Worm (Caenorhabditis elegans) whole organism, L2 larva: ENCODE results near the gene spe-19.

Experiments used
- C34F6.9 ChIP-seq: fragments of 150-350 bp; optimal IDR thresholded peaks from 2 replicates; lab custom pipeline; 2014; ENCODE audit warnings: missing biosample characterization, missing genetic modification characterization
- F13H6.1 ChIP-seq: sonication (generic microtip); optimal IDR thresholded peaks from 2 replicates; lab custom pipeline; 2016; ENCODE audit warnings: missing genetic modification characterization, missing compliant biosample characterization
- Y55F3AM.14 ChIP-seq: fragments of 200-800 bp; sonication (Bioruptor generic); optimal IDR thresholded peaks from 2 replicates; lab custom pipeline; 2018; ENCODE audit warnings: mild to moderate bottlenecking, missing genetic modification characterization, missing compliant biosample characterization
- ZK546.5 ChIP-seq: sonication (generic microtip); optimal IDR thresholded peaks from 2 replicates; lab custom pipeline; 2017; ENCODE audit warnings: missing biosample characterization, missing genetic modification characterization
- alr-1 ChIP-seq: fragments of 150-350 bp; optimal IDR thresholded peaks from 2 replicates; lab custom pipeline; 2014; ENCODE audit warnings: missing biosample characterization, missing genetic modification characterization
- aly-2 ChIP-seq: fragments of 150-350 bp; optimal IDR thresholded peaks from 2 replicates; lab custom pipeline; 2014; ENCODE audit warnings: missing biosample characterization, missing genetic modification characterization
- ama-1 ChIP-seq: fragments of 150-350 bp; optimal IDR thresholded peaks from 2 replicates; lab custom pipeline; 2018; ENCODE audit warnings: inconsistent platforms
- blmp-1 ChIP-seq: sonication (generic microtip); optimal IDR thresholded peaks from 2 replicates; lab custom pipeline; 2017; ENCODE audit warnings: missing genetic modification characterization, mild to moderate bottlenecking, missing compliant biosample characterization, antibody characterized with exemption, moderate library complexity; ENCODE audit not compliant: insufficient read depth
- ceh-16 ChIP-seq: fragments of 150-350 bp; optimal IDR thresholded peaks from 2 replicates; lab custom pipeline; 2014; ENCODE audit warnings: missing biosample characterization, missing genetic modification characterization
- ceh-82 ChIP-seq: fragments of 150-350 bp; optimal IDR thresholded peaks from 2 replicates; lab custom pipeline; 2014; ENCODE audit warnings: missing biosample characterization, missing genetic modification characterization
- crh-2 ChIP-seq: sonication (generic microtip); optimal IDR thresholded peaks from 2 replicates; lab custom pipeline; 2017; ENCODE audit warnings: missing biosample characterization, missing genetic modification characterization
- dmd-4 ChIP-seq: sonication (generic microtip); optimal IDR thresholded peaks from 2 replicates; lab custom pipeline; 2017; ENCODE audit warnings: missing biosample characterization, missing genetic modification characterization
- fos-1 ChIP-seq: fragments of 150-350 bp; optimal IDR thresholded peaks from 2 replicates; lab custom pipeline; 2014; ENCODE audit warnings: missing biosample characterization, missing genetic modification characterization
- gmeb-1 ChIP-seq: fragments of 150-350 bp; optimal IDR thresholded peaks from 2 replicates; lab custom pipeline; 2014; ENCODE audit warnings: missing biosample characterization, missing genetic modification characterization
- lin-11 ChIP-seq: fragments of 150-350 bp; sonication (generic microtip); optimal IDR thresholded peaks from 2 replicates; lab custom pipeline; 2014; ENCODE audit warnings: missing biosample characterization, missing genetic modification characterization, inconsistent platforms, mixed read lengths
- lin-13 ChIP-seq: fragments of 150-350 bp; optimal IDR thresholded peaks from 2 replicates; lab custom pipeline; 2014; ENCODE audit warnings: missing biosample characterization, missing genetic modification reagents, missing genetic modification characterization
- lin-39 ChIP-seq: fragments of 150-350 bp; optimal IDR thresholded peaks from 2 replicates; lab custom pipeline; 2014; ENCODE audit warnings: missing biosample characterization, missing genetic modification reagents, missing genetic modification characterization
- lsy-2 ChIP-seq, 2 experiments: fragments of 150-350 bp in 1 of 2; sonication (generic microtip) in 1 of 2; optimal IDR thresholded peaks; 2 replicates each; lab custom pipeline; 2014 to 2017; ENCODE audit warnings: missing biosample characterization in 2 of 2, missing genetic modification characterization in 2 of 2
- mab-5 ChIP-seq: fragments of 150-350 bp; optimal IDR thresholded peaks from 2 replicates; lab custom pipeline; 2014; ENCODE audit warnings: missing biosample characterization, missing genetic modification characterization
- mbf-1 ChIP-seq: sonication (generic microtip); optimal IDR thresholded peaks from 2 replicates; lab custom pipeline; 2017; ENCODE audit warnings: missing biosample characterization, missing genetic modification characterization
- nhr-10 ChIP-seq: sonication (generic microtip); optimal IDR thresholded peaks from 2 replicates; lab custom pipeline; 2017; ENCODE audit warnings: missing biosample characterization, missing genetic modification characterization
- nhr-11 ChIP-seq: fragments of 150-350 bp; optimal IDR thresholded peaks from 2 replicates; lab custom pipeline; 2014; ENCODE audit warnings: missing biosample characterization, missing genetic modification characterization
- nhr-12 ChIP-seq: fragments of 150-350 bp; optimal IDR thresholded peaks from 2 replicates; lab custom pipeline; 2014; ENCODE audit warnings: missing biosample characterization, missing genetic modification characterization
- nhr-129 ChIP-seq: fragments of 150-350 bp; optimal IDR thresholded peaks from 2 replicates; lab custom pipeline; 2014; ENCODE audit warnings: missing biosample characterization, missing genetic modification characterization
- nhr-23 ChIP-seq: fragments of 150-350 bp; optimal IDR thresholded peaks from 2 replicates; lab custom pipeline; 2014; ENCODE audit warnings: missing biosample characterization, missing genetic modification reagents, missing genetic modification characterization
- nhr-237 ChIP-seq: fragments of 150-350 bp; optimal IDR thresholded peaks from 2 replicates; lab custom pipeline; 2014; ENCODE audit warnings: missing biosample characterization, missing genetic modification characterization
- nhr-25 ChIP-seq: fragments of 150-350 bp; sonication (generic microtip); optimal IDR thresholded peaks from 3 replicates; lab custom pipeline; 2014; ENCODE audit warnings: missing biosample characterization, missing genetic modification characterization
- nhr-6 ChIP-seq: fragments of 150-350 bp; optimal IDR thresholded peaks from 2 replicates; lab custom pipeline; 2014; ENCODE audit warnings: missing biosample characterization, missing genetic modification characterization
- nhr-77 ChIP-seq: fragments of 150-350 bp; optimal IDR thresholded peaks from 2 replicates; lab custom pipeline; 2014; ENCODE audit warnings: missing biosample characterization, missing genetic modification characterization
- peb-1 ChIP-seq: fragments of 150-350 bp; optimal IDR thresholded peaks from 2 replicates; lab custom pipeline; 2014; ENCODE audit warnings: missing biosample characterization, missing genetic modification characterization
- sem-4 ChIP-seq: fragments of 150-350 bp; optimal IDR thresholded peaks from 2 replicates; lab custom pipeline; 2014; ENCODE audit warnings: missing biosample characterization, missing genetic modification reagents, missing genetic modification characterization
- skn-1 ChIP-seq: sonication (generic microtip); optimal IDR thresholded peaks from 2 replicates; lab custom pipeline; 2017; ENCODE audit warnings: missing biosample characterization, missing genetic modification characterization
- sma-3 ChIP-seq: sonication (generic microtip); optimal IDR thresholded peaks from 2 replicates; lab custom pipeline; 2016; ENCODE audit warnings: missing genetic modification reagents, missing genetic modification characterization, missing compliant biosample characterization
- sma-9 ChIP-seq, 2 experiments: fragments of 150-350 bp in 1 of 2; sonication (generic microtip) in 1 of 2; optimal IDR thresholded peaks; 2 replicates each; lab custom pipeline; 2014 to 2016; ENCODE audit warnings: missing genetic modification characterization in 2 of 2, mild to moderate bottlenecking in 1 of 2, missing biosample characterization in 1 of 2, missing compliant biosample characterization in 1 of 2, missing genetic modification reagents in 1 of 2, moderate library complexity in 1 of 2
- snpc-4 ChIP-seq: fragments of 150-350 bp; optimal IDR thresholded peaks from 2 replicates; lab custom pipeline; 2014; ENCODE audit warnings: missing biosample characterization, missing genetic modification characterization
- unc-55 ChIP-seq: fragments of 150-350 bp; sonication (generic microtip); optimal IDR thresholded peaks from 3 replicates; lab custom pipeline; 2014; ENCODE audit warnings: missing biosample characterization, missing genetic modification reagents, missing genetic modification characterization
- unc-62 ChIP-seq: fragments of 150-350 bp; optimal IDR thresholded peaks from 2 replicates; lab custom pipeline; 2014; ENCODE audit warnings: missing biosample characterization, missing genetic modification reagents, missing genetic modification characterization
- zag-1 ChIP-seq: fragments of 150-350 bp; optimal IDR thresholded peaks from 2 replicates; lab custom pipeline; 2014; ENCODE audit warnings: missing biosample characterization, missing genetic modification characterization
- ztf-1 ChIP-seq: fragments of 200-800 bp; sonication (Bioruptor generic); conservative IDR thresholded peaks from 2 replicates; pipeline ENCODE4 v1.3.6; 2022; ENCODE audit warnings: missing genetic modification characterization, missing compliant biosample characterization
- ztf-4 ChIP-seq: fragments of 150-350 bp; optimal IDR thresholded peaks from 2 replicates; lab custom pipeline; 2014; ENCODE audit warnings: missing biosample characterization, missing genetic modification characterization

spe-19 gene

ce11 chrV:20074345-20074744 lies 27.1 kb upstream of the spe-19 start:
- peak; percentile 27 for TF ChIP-seq gmeb-1 (tag; lab: Kevin White, UChicago)
- peak; percentile 16 for TF ChIP-seq fos-1 (tag; lab: Kevin White, UChicago)
- TF ChIP-seq ceh-16 (tag; lab: Kevin White, UChicago): no peak
- TF ChIP-seq, all 48 proteins: peak for 2

ce11 chrV:20068389-20068788 lies 21.2 kb upstream of the spe-19 start:
- TF ChIP-seq F13H6.1 (tag; lab: Kevin White, UChicago): peak; percentile 19
- no peak for TF ChIP-seq alr-1 (tag; lab: Kevin White, UChicago)
- TF ChIP-seq nhr-6 (tag; lab: Kevin White, UChicago): no peak
- no peak for TF ChIP-seq ZK546.5 (tag; lab: Kevin White, UChicago)
- no peak for TF ChIP-seq lin-13 (GFP tag; lab: Kevin White, UChicago)
- TF ChIP-seq aly-2 (tag; lab: Kevin White, UChicago): no peak
- no peak for TF ChIP-seq nhr-237
- peak; percentile 39 to 58 for TF ChIP-seq lsy-2 (tag; optimal IDR thresholded peaks at IDR 0.05; lab: Kevin White, UChicago)
- TF ChIP-seq ama-1: no peak
- TF ChIP-seq ceh-82 (tag; lab: Kevin White, UChicago): no peak
- peak; percentile 33 for TF ChIP-seq nhr-129 (tag; lab: Kevin White, UChicago)

DNA sequence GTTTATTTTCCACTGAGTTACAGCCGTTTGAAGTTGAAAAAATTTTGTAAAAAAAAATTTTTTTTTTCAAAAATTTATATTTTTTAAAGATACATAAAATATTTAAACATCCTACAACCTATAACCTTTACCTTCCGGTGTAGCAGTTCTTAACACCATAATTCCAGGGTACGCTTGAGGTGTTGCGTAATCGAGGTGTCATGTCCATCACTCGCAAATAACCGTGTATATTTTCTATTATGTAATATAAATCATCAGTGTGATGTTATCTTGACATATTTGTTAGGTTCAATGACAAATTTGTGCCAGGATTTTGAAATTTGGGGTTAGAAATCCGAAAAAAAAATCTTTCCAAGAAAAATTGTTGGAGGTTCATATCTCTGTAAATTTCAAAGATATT lies 19.9 kb upstream of the spe-19 start:
- TF ChIP-seq aly-2 (tag; lab: Kevin White, UChicago) (no peak), sma-9 (GFP tag; optimal IDR thresholded peaks at IDR 0.05; lab: Kevin White, UChicago) (no peak), sma-9 (tag; optimal IDR thresholded peaks at IDR 0.05; lab: Kevin White, UChicago) (no peak), lin-11 (tag; lab: Kevin White, UChicago) (no peak), skn-1 (no peak), ztf-4 (tag; lab: Kevin White, UChicago) (no peak), fos-1 (tag; lab: Kevin White, UChicago) (no peak), unc-62 (GFP tag; lab: Kevin White, UChicago) (no peak), mbf-1 (tag; lab: Kevin White, UChicago) (no peak), unc-55 (GFP tag; lab: Kevin White, UChicago) (no peak), sma-3 (GFP tag; lab: Kevin White, UChicago) (no peak), ceh-16 (tag; lab: Kevin White, UChicago) (no peak), dmd-4 (tag; lab: Kevin White, UChicago) (no peak), nhr-25 (tag; lab: Kevin White, UChicago) (no peak), F13H6.1 (tag; lab: Kevin White, UChicago) (no peak), alr-1 (tag; lab: Kevin White, UChicago) (no peak), peb-1 (tag; lab: Kevin White, UChicago) (no peak), snpc-4 (tag; lab: Kevin White, UChicago) (no peak), zag-1 (tag; lab: Kevin White, UChicago) (no peak), nhr-11 (tag; lab: Kevin White, UChicago) (no peak), blmp-1 (tag; lab: Kevin White, UChicago) (no peak)

ce11 chrV:20065096-20065495 lies 17.9 kb upstream of the spe-19 start:
- no peak for TF ChIP-seq zag-1 (tag; lab: Kevin White, UChicago)
- TF ChIP-seq sma-9 (GFP tag; optimal IDR thresholded peaks at IDR 0.05; lab: Kevin White, UChicago): no peak
- no peak for TF ChIP-seq sma-9 (tag; optimal IDR thresholded peaks at IDR 0.05; lab: Kevin White, UChicago)
- TF ChIP-seq nhr-10: no peak

DNA sequence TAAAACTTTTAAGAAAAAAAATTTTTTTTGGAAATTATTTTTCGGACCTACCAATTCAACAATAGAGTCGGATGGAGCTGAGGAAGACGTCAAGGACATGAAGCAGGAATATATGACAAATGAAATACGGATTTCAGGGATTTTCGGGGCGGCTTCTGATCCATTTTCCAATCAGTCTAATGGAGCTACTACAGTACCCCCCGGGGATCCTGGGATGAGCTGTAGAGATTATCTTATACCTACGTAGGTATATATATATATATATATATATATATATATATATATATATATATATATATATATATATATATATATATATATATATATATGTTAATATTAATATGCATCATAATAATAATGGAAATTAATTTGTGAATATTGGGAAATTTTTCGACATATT lies 16.9 kb upstream of the spe-19 start, which contains the start of gene ttx-1:
ttx-1 (minus strand) TSS at position 101 of the 400 bp plus-strand sequence.
- no peak for TF ChIP-seq crh-2 (tag; lab: Kevin White, UChicago)
- no peak for TF ChIP-seq mab-5 (tag; lab: Kevin White, UChicago)
- no peak for TF ChIP-seq nhr-23 (tag; lab: Kevin White, UChicago)
- no peak for TF ChIP-seq unc-62 (GFP tag; lab: Kevin White, UChicago)
- no peak for TF ChIP-seq C34F6.9 (tag; lab: Kevin White, UChicago)
- TF ChIP-seq ztf-1 (GFP tag; lab: Robert Waterston, UW): no peak
- no peak for TF ChIP-seq nhr-12 (tag; lab: Kevin White, UChicago)
- TF ChIP-seq Y55F3AM.14 (GFP tag; lab: Kevin White, UChicago): no peak
- TF ChIP-seq lin-39: no peak
- no peak for TF ChIP-seq sem-4 (tag; lab: Kevin White, UChicago)
- TF ChIP-seq nhr-77 (tag; lab: Kevin White, UChicago): no peak
- TF ChIP-seq snpc-4 (tag; lab: Kevin White, UChicago): no peak
- no peak for TF ChIP-seq F13H6.1 (tag; lab: Kevin White, UChicago)
